Fruit fly (Drosophila melanogaster): Measurements from ENCODE around the gene eag.

Gene eag

dm6 chrX:15022219-15022618 is 66.9 kb downstream of the eag start (continued):
- TF ChIP-seq trem (tag; optimal IDR thresholded peaks at IDR 0.05) (peak; percentile 80), al (GFP tag; IDR thresholded peaks at IDR 0.05) (peak; percentile 72), fu2 (GFP tag; optimal IDR thresholded peaks at IDR 0.05) (peak; percentile 82), CG8944 (GFP tag; optimal IDR thresholded peaks at IDR 0.05) (peak; percentile 84), nerfin-1 (tag; optimal IDR thresholded peaks at IDR 0.05) (peak; percentile 79), CG17359 (tag; optimal IDR thresholded peaks at IDR 0.05) (peak; percentile 91), CG11723 (GFP tag; optimal IDR thresholded peaks at IDR 0.05) (peak; percentile 56), corto (GFP tag; optimal IDR thresholded peaks at IDR 0.05) (no peak), dmrt11E (tag; optimal IDR thresholded peaks at IDR 0.05) (peak; percentile 79), CG17186 (GFP tag; optimal IDR thresholded peaks at IDR 0.05) (peak; percentile 45), lola (GFP tag; optimal IDR thresholded peaks at IDR 0.05) (peak in 1 of 3 experiments; percentile 74), oc (tag; optimal IDR thresholded peaks at IDR 0.05) (peak; percentile 85), nom (GFP tag; optimal IDR thresholded peaks at IDR 0.05) (no peak), Chrac-16 (GFP tag; optimal IDR thresholded peaks at IDR 0.05) (peak; percentile 80), CG14050 (GFP tag; IDR thresholded peaks at IDR 0.05) (peak; percentile 76), NFAT (GFP tag; IDR thresholded peaks at IDR 0.05) (0 out of 2 replicates have a peak, but pooled peaks have one; percentile 9), gcm2 (GFP tag; optimal IDR thresholded peaks at IDR 0.05) (peak; percentile 74), pita (GFP tag; optimal IDR thresholded peaks at IDR 0.05) (no peak), CG4404 (GFP tag; IDR thresholded peaks at IDR 0.05) (peak; percentile 69), ssp (GFP tag; IDR thresholded peaks at IDR 0.05) (peak; percentile 60), org-1 (GFP tag; optimal IDR thresholded peaks at IDR 0.05) (peak; percentile 77), eve (GFP tag; optimal IDR thresholded peaks at IDR 0.05) (peak in 1 of 2 experiments; percentile 82), lab (GFP tag; optimal IDR thresholded peaks at IDR 0.05) (peak; percentile 90), Optix (GFP tag; IDR thresholded peaks at IDR 0.05) (peak; percentile 86), cato (GFP tag; optimal IDR thresholded peaks at IDR 0.05; ENCODE audit: borderline replicate concordance) (peak; percentile 72), Fer3 (tag; optimal IDR thresholded peaks at IDR 0.05) (peak; percentile 87), CG18011 (GFP tag; optimal IDR thresholded peaks at IDR 0.05) (peak; percentile 64), amos (GFP tag; IDR thresholded peaks at IDR 0.05; ENCODE audit: partially characterized antibody) (no peak), CG11695 (GFP tag; IDR thresholded peaks at IDR 0.05) (peak; percentile 82), Xbp1 (GFP tag; optimal IDR thresholded peaks at IDR 0.05) (peak; percentile 88), CG14710 (tag; optimal IDR thresholded peaks at IDR 0.05) (peak; percentile 76), CG12104 (GFP tag; optimal IDR thresholded peaks at IDR 0.05) (peak; percentile 82), CG6854 (GFP tag; optimal IDR thresholded peaks at IDR 0.05) (peak; percentile 67), CG10979 (tag; optimal IDR thresholded peaks at IDR 0.05) (peak; percentile 82), CG10462 (GFP tag; optimal IDR thresholded peaks at IDR 0.05) (peak; percentile 53), aop (GFP tag; IDR thresholded peaks at IDR 0.05) (peak; percentile 68; the same call in 1 of the 2 replicates), ttk (GFP tag; IDR thresholded peaks at IDR 0.05) (peak; percentile 76), CG15696 (tag; optimal IDR thresholded peaks at IDR 0.05) (peak; percentile 72), CG10209 (GFP tag; optimal IDR thresholded peaks at IDR 0.05) (peak; percentile 85), Spps (tag; optimal IDR thresholded peaks at IDR 0.05) (peak; percentile 70), Myb (GFP tag; optimal IDR thresholded peaks at IDR 0.05) (peak; percentile 70), ftz-f1 (GFP tag; optimal IDR thresholded peaks at IDR 0.05) (no peak), esg (GFP tag; conservative IDR thresholded peaks at IDR 0.05) (peak; percentile 65), CG32767 (GFP tag; IDR thresholded peaks at IDR 0.05) (peak; percentile 85), danr (GFP tag; IDR thresholded peaks at IDR 0.05) (peak; percentile 48; the same call in 1 of the 2 replicates), CG10431 (GFP tag; optimal IDR thresholded peaks at IDR 0.05) (peak; percentile 64), CG8089 (GFP tag; optimal IDR thresholded peaks at IDR 0.05) (peak; percentile 77), Atf3 (GFP tag; optimal IDR thresholded peaks at IDR 0.05) (peak; percentile 79), slbo (GFP tag; IDR thresholded peaks at IDR 0.05) (peak; percentile 90), toy (GFP tag; IDR thresholded peaks at IDR 0.05) (no peak)
